Worm (Caenorhabditis elegans) whole organism, mixed stage, embryonic: Measurements from ENCODE around the gene F40G9.19.

ENCODE experiments used
- M03D4.4 ChIP-seq: sonication (generic microtip); optimal IDR thresholded peaks from 2 replicates; lab custom pipeline; 2017; ENCODE audit warnings: mild to moderate bottlenecking, missing genetic modification characterization, missing compliant biosample characterization
- ceh-43 ChIP-seq: fragments of 200-800 bp; sonication (Bioruptor generic); optimal IDR thresholded peaks from 2 replicates; lab custom pipeline; 2018; ENCODE audit warnings: mild to moderate bottlenecking, missing genetic modification characterization, moderate library complexity, missing compliant biosample characterization
- ces-1 ChIP-seq: fragments of 150-350 bp; optimal IDR thresholded peaks from 2 replicates; lab custom pipeline; 2014; ENCODE audit warnings: missing biosample characterization, missing genetic modification reagents, missing genetic modification characterization
- elt-1 ChIP-seq: sonication (generic microtip); optimal IDR thresholded peaks from 2 replicates; lab custom pipeline; 2017; ENCODE audit warnings: missing genetic modification characterization, mild to moderate bottlenecking, missing compliant biosample characterization, antibody characterized with exemption, moderate library complexity, borderline replicate concordance; ENCODE audit not compliant: insufficient read depth
- elt-3 ChIP-seq: fragments of 150-350 bp; optimal IDR thresholded peaks from 2 replicates; lab custom pipeline; 2014; ENCODE audit warnings: missing biosample characterization, missing genetic modification characterization
- lin-13 ChIP-seq: fragments of 150-350 bp; optimal IDR thresholded peaks from 2 replicates; lab custom pipeline; 2014; ENCODE audit warnings: missing biosample characterization, missing genetic modification characterization
- mab-5 ChIP-seq: fragments of 150-350 bp; optimal IDR thresholded peaks from 2 replicates; lab custom pipeline; 2014; ENCODE audit warnings: missing biosample characterization, missing genetic modification characterization
- nhr-12 ChIP-seq: fragments of 150-350 bp; optimal IDR thresholded peaks from 2 replicates; lab custom pipeline; 2014; ENCODE audit warnings: missing biosample characterization, missing genetic modification characterization
- nhr-76 ChIP-seq: sonication (generic microtip); optimal IDR thresholded peaks from 2 replicates; lab custom pipeline; 2017; ENCODE audit warnings: missing biosample characterization, missing genetic modification characterization
- sem-2 ChIP-seq: fragments of 200-800 bp; sonication (Bioruptor generic); optimal IDR thresholded peaks from 2 replicates; lab custom pipeline; 2018; ENCODE audit warnings: mild to moderate bottlenecking, missing genetic modification characterization, missing compliant biosample characterization
- unc-120 ChIP-seq: sonication (generic microtip); optimal IDR thresholded peaks from 2 replicates; lab custom pipeline; 2017; ENCODE audit warnings: missing genetic modification characterization, missing compliant biosample characterization; ENCODE audit not compliant: poor library complexity, severe bottlenecking
- unc-62 ChIP-seq: fragments of 150-350 bp; optimal IDR thresholded peaks from 2 replicates; lab custom pipeline; 2014; ENCODE audit warnings: missing biosample characterization, missing genetic modification reagents, missing genetic modification characterization

DNA sequence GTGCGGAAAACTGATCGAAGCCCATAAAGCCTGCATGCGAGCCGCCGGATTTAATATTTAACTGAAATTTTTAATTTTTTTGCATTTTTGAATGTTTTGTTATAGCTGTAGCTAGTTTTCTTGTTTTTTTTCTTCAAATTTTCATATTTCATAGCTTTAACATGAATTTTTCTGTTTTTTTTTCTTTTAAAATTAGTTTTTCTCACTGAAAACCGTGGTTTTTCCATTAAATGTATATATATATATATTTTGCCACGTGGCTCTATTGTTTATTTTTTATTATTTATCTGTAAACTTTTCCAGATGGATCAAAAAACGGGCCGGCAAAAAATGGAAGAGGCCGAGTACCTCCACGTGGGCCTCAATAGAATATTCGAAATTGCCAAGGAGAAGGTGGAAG lies 18.2 kb downstream of the F40G9.19 start, which contains the start of gene sec-20:
- TF ChIP-seq elt-3 (no peak), M03D4.4 (tag; lab: Kevin White, UChicago) (no peak), ces-1 (GFP tag; lab: Kevin White, UChicago) (no peak), lin-13 (tag; lab: Kevin White, UChicago) (no peak), unc-62 (no peak), elt-1 (tag; lab: Kevin White, UChicago) (no peak), nhr-12 (no peak), unc-120 (no peak), nhr-76 (tag; lab: Kevin White, UChicago) (no peak), sem-2 (no peak), ceh-43 (GFP tag; lab: Kevin White, UChicago) (no peak), mab-5 (tag; lab: Kevin White, UChicago) (no peak)
